Fruit fly (Drosophila melanogaster) whole organism, embryonic: ENCODE results near the gene Cyp4g15.
A peak's percentile ranks its signal among the peaks of the same experiment; 100 is the strongest.

Source experiments
- Abd-B ChIP-seq: fragments of 200-800 bp; sonication (Bioruptor generic); optimal IDR thresholded peaks from 2 replicates; lab custom pipeline; 2018; ENCODE audit warnings: missing biosample characterization, mild to moderate bottlenecking, missing genetic modification characterization, moderate library complexity
- Asciz ChIP-seq: fragments of 200-800 bp; sonication (Bioruptor generic); optimal IDR thresholded peaks from 2 replicates; lab custom pipeline; 2017; ENCODE audit warnings: missing biosample characterization, mild to moderate bottlenecking, missing genetic modification characterization, missing genetic modification reagents
- Atf-2 ChIP-seq: fragments of 200-800 bp; sonication (Bioruptor generic); optimal IDR thresholded peaks from 2 replicates; lab custom pipeline; 2016; ENCODE audit warnings: missing biosample characterization, missing genetic modification characterization
- Atf3 ChIP-seq: fragments of 200-800 bp; sonication (Bioruptor generic); optimal IDR thresholded peaks from 3 replicates; lab custom pipeline; 2016; ENCODE audit warnings: missing biosample characterization, missing genetic modification characterization
- Atf6 ChIP-seq: fragments of 200-800 bp; sonication (Bioruptor generic); IDR thresholded peaks from 2 replicates; pipeline ENCODE4 v1.3.6; 2022; ENCODE audit warnings: missing biosample characterization, missing genetic modification characterization
- BtbVII ChIP-seq: fragments of 200-800 bp; sonication (Bioruptor generic); optimal IDR thresholded peaks from 3 replicates; lab custom pipeline; 2017; ENCODE audit warnings: missing biosample characterization, mild to moderate bottlenecking, missing genetic modification characterization
- C15 ChIP-seq: fragments of 200-800 bp; sonication (Bioruptor generic); IDR thresholded peaks from 3 replicates; pipeline ENCODE4 v1.3.6; 2022; ENCODE audit warnings: missing biosample characterization, missing genetic modification characterization
- CG10366 ChIP-seq: fragments of 200-800 bp; sonication (Bioruptor generic); IDR thresholded peaks from 2 replicates; pipeline ENCODE4 v1.3.6; 2022; ENCODE audit warnings: missing biosample characterization, missing genetic modification characterization
- CG12071 ChIP-seq: fragments of 200-800 bp; sonication (Bioruptor generic); optimal IDR thresholded peaks from 3 replicates; lab custom pipeline; 2018; ENCODE audit warnings: missing biosample characterization, mild to moderate bottlenecking, missing genetic modification characterization
- CG12744 ChIP-seq: fragments of 200-800 bp; sonication (Bioruptor generic); optimal IDR thresholded peaks from 2 replicates; lab custom pipeline; 2016; ENCODE audit warnings: missing biosample characterization, missing genetic modification characterization
- CG12942 ChIP-seq: fragments of 200-800 bp; sonication (Bioruptor generic); optimal IDR thresholded peaks from 3 replicates; lab custom pipeline; 2016; ENCODE audit warnings: missing biosample characterization, missing genetic modification characterization
- CG13624 ChIP-seq: fragments of 200-800 bp; sonication (Bioruptor generic); optimal IDR thresholded peaks from 2 replicates; lab custom pipeline; 2016; ENCODE audit warnings: missing biosample characterization, missing genetic modification characterization
- CG14965 ChIP-seq: fragments of 200-800 bp; sonication (Bioruptor generic); optimal IDR thresholded peaks from 2 replicates; lab custom pipeline; 2016; ENCODE audit warnings: missing biosample characterization, missing genetic modification characterization, borderline replicate concordance
- CG15073 ChIP-seq: fragments of 200-800 bp; sonication (Bioruptor generic); optimal IDR thresholded peaks from 2 replicates; lab custom pipeline; 2016; ENCODE audit warnings: missing biosample characterization, missing genetic modification characterization
- CG15696 ChIP-seq: fragments of 200-800 bp; sonication (Bioruptor generic); optimal IDR thresholded peaks from 2 replicates; lab custom pipeline; 2019; ENCODE audit warnings: missing biosample characterization, mild to moderate bottlenecking, missing genetic modification characterization, moderate library complexity
- CG2116 ChIP-seq: fragments of 200-800 bp; sonication (Bioruptor generic); optimal IDR thresholded peaks from 3 replicates; lab custom pipeline; 2018; ENCODE audit warnings: missing biosample characterization, mild to moderate bottlenecking, missing genetic modification characterization
- CG31365 ChIP-seq: fragments of 200-800 bp; sonication (Bioruptor generic); optimal IDR thresholded peaks from 2 replicates; lab custom pipeline; 2018; ENCODE audit warnings: missing biosample characterization, mild to moderate bottlenecking, missing genetic modification characterization
- CG33557 ChIP-seq: fragments of 200-800 bp; sonication (Bioruptor generic); optimal IDR thresholded peaks from 2 replicates; lab custom pipeline; 2019; ENCODE audit warnings: missing biosample characterization, mild to moderate bottlenecking, missing genetic modification characterization, moderate library complexity
- CG3407 ChIP-seq: fragments of 200-800 bp; sonication (Bioruptor generic); optimal IDR thresholded peaks from 2 replicates; lab custom pipeline; 2018; ENCODE audit warnings: missing biosample characterization, mild to moderate bottlenecking, missing genetic modification characterization
- CG3726 ChIP-seq: fragments of 200-800 bp; sonication (Bioruptor generic); IDR thresholded peaks from 3 replicates; pipeline ENCODE4, ENCODE4 v1.3.6; 2022; ENCODE audit warnings: missing biosample characterization, missing genetic modification characterization
- CG5180 ChIP-seq: fragments of 200-800 bp; sonication (Bioruptor generic); optimal IDR thresholded peaks from 3 replicates; lab custom pipeline; 2017; ENCODE audit warnings: missing biosample characterization, missing genetic modification characterization, mild to moderate bottlenecking, moderate library complexity, missing genetic modification reagents
- CG6272 ChIP-seq: fragments of 200-800 bp; sonication (Bioruptor generic); IDR thresholded peaks from 2 replicates; pipeline ENCODE4 v1.3.6; 2022; ENCODE audit warnings: missing biosample characterization, missing genetic modification characterization
- CG6654 ChIP-seq: fragments of 200-800 bp; sonication (Bioruptor generic); optimal IDR thresholded peaks from 2 replicates; lab custom pipeline; 2017; ENCODE audit warnings: missing biosample characterization, mild to moderate bottlenecking, missing genetic modification characterization
- CG6689 ChIP-seq: fragments of 200-800 bp; sonication (Bioruptor generic); IDR thresholded peaks from 2 replicates; pipeline ENCODE4 v1.3.6; 2022; ENCODE audit warnings: missing biosample characterization, missing genetic modification characterization
- CG9727 ChIP-seq: fragments of 200-800 bp; sonication (Bioruptor generic); optimal IDR thresholded peaks from 3 replicates; lab custom pipeline; 2017; ENCODE audit warnings: missing biosample characterization, mild to moderate bottlenecking, missing genetic modification characterization
- CG9817 ChIP-seq: fragments of 200-800 bp; sonication (Bioruptor generic); optimal IDR thresholded peaks from 2 replicates; lab custom pipeline; 2018; ENCODE audit warnings: missing biosample characterization, mild to moderate bottlenecking, missing genetic modification characterization, moderate library complexity
- Camta ChIP-seq: fragments of 200-800 bp; sonication (Bioruptor generic); optimal IDR thresholded peaks from 2 replicates; lab custom pipeline; 2016; ENCODE audit warnings: missing biosample characterization, missing genetic modification characterization
- CrebB ChIP-seq: fragments of 200-800 bp; sonication (Bioruptor generic); optimal IDR thresholded peaks from 3 replicates; lab custom pipeline; 2018; ENCODE audit warnings: missing biosample characterization, mild to moderate bottlenecking, missing genetic modification characterization
- E2f2 ChIP-seq: fragments of 200-800 bp; sonication (Bioruptor generic); IDR thresholded peaks from 2 replicates; pipeline ENCODE4 v1.3.6; 2022; ENCODE audit warnings: missing biosample characterization, missing genetic modification characterization
- HHEX ChIP-seq: fragments of 200-800 bp; sonication (Bioruptor generic); optimal IDR thresholded peaks from 3 replicates; lab custom pipeline; 2017; ENCODE audit warnings: missing biosample characterization, mild to moderate bottlenecking, missing genetic modification characterization, missing genetic modification reagents
- Sin3A ChIP-seq: fragments of >200 bp; optimal IDR thresholded peaks from 2 replicates; lab custom pipeline; 2018
- Taf1 ChIP-seq: fragments of 200-800 bp; sonication (Bioruptor generic); IDR thresholded peaks from 2 replicates; pipeline ENCODE4 v1.3.6; 2022; ENCODE audit warnings: missing biosample characterization, missing genetic modification characterization
- ara ChIP-seq: fragments of 200-800 bp; sonication (Bioruptor generic); IDR thresholded peaks from 2 replicates; pipeline ENCODE4 v1.3.6; 2022; ENCODE audit warnings: missing biosample characterization, missing genetic modification characterization
- cad ChIP-seq: fragments of >200 bp; optimal IDR thresholded peaks from 2 replicates; lab custom pipeline; 2017; ENCODE audit warnings: missing biosample characterization, missing genetic modification characterization
- chinmo ChIP-seq: fragments of 200-800 bp; sonication (Bioruptor generic); IDR thresholded peaks from 4 replicates; pipeline ENCODE4 v1.3.6; 2022; ENCODE audit warnings: missing biosample characterization, missing genetic modification characterization; ENCODE audit not compliant: partially characterized antibody
- dati ChIP-seq: fragments of 200-800 bp; sonication (Bioruptor generic); IDR thresholded peaks from 2 replicates; pipeline ENCODE4 v1.3.6; 2022; ENCODE audit warnings: missing biosample characterization, missing genetic modification characterization
- dimm ChIP-seq: fragments of 200-800 bp; sonication (Bioruptor generic); IDR thresholded peaks from 2 replicates; pipeline ENCODE4 v1.3.6; 2022; ENCODE audit warnings: missing biosample characterization, missing genetic modification characterization
- dmrt11E ChIP-seq: fragments of 200-800 bp; sonication (Bioruptor generic); optimal IDR thresholded peaks from 3 replicates; lab custom pipeline; 2018; ENCODE audit warnings: missing biosample characterization, mild to moderate bottlenecking, missing genetic modification characterization, moderate library complexity
- ewg ChIP-seq: fragments of 200-800 bp; sonication (Bioruptor generic); optimal IDR thresholded peaks from 3 replicates; lab custom pipeline; 2017; ENCODE audit warnings: mild to moderate bottlenecking, missing biosample characterization, missing genetic modification reagents, missing genetic modification characterization
- gcm ChIP-seq: fragments of 200-800 bp; sonication (Bioruptor generic); optimal IDR thresholded peaks from 2 replicates; lab custom pipeline; 2019; ENCODE audit warnings: missing biosample characterization, mild to moderate bottlenecking, missing genetic modification characterization, moderate library complexity
- gro ChIP-seq: fragments of 200-800 bp; sonication (Bioruptor generic); optimal IDR thresholded peaks from 2 replicates; lab custom pipeline; 2016; ENCODE audit warnings: missing biosample characterization, missing genetic modification characterization
- hb ChIP-seq: fragments of 200-800 bp; sonication (Bioruptor generic); IDR thresholded peaks from 3 replicates; pipeline ENCODE4 v1.3.6; 2022; ENCODE audit warnings: missing biosample characterization, missing genetic modification characterization; ENCODE audit not compliant: partially characterized antibody
- kah ChIP-seq: fragments of 200-800 bp; sonication (Bioruptor generic); optimal IDR thresholded peaks from 2 replicates; lab custom pipeline; 2018; ENCODE audit warnings: missing biosample characterization, mild to moderate bottlenecking, missing genetic modification characterization
- maf-S ChIP-seq: fragments of 200-800 bp; sonication (Bioruptor generic); optimal IDR thresholded peaks from 2 replicates; lab custom pipeline; 2016; ENCODE audit warnings: missing biosample characterization, missing genetic modification characterization
- peb ChIP-seq: fragments of 200-800 bp; sonication (Bioruptor generic); IDR thresholded peaks from 2 replicates; pipeline ENCODE4 v1.3.6; 2022; ENCODE audit warnings: missing biosample characterization, missing genetic modification characterization
- ranshi ChIP-seq: fragments of 200-800 bp; sonication (Bioruptor generic); IDR thresholded peaks from 2 replicates; pipeline ENCODE4 v1.3.6; 2022; ENCODE audit warnings: missing biosample characterization, missing genetic modification characterization
- run ChIP-seq: fragments of 200-800 bp; sonication (Bioruptor generic); optimal IDR thresholded peaks from 3 replicates; lab custom pipeline; 2018; ENCODE audit warnings: missing biosample characterization, mild to moderate bottlenecking, missing genetic modification characterization
- stwl ChIP-seq: fragments of 200-800 bp; sonication (Bioruptor generic); optimal IDR thresholded peaks from 3 replicates; lab custom pipeline; 2018; ENCODE audit warnings: missing biosample characterization, mild to moderate bottlenecking, missing genetic modification characterization, moderate library complexity
- toy ChIP-seq: fragments of 200-800 bp; sonication (Bioruptor generic); IDR thresholded peaks from 2 replicates; pipeline ENCODE4 v1.3.6; 2022; ENCODE audit warnings: missing biosample characterization, missing genetic modification characterization
- trh ChIP-seq: fragments of 200-800 bp; sonication (Bioruptor generic); optimal IDR thresholded peaks from 2 replicates; lab custom pipeline; 2016; ENCODE audit warnings: missing biosample characterization, missing genetic modification characterization
- zen2 ChIP-seq: fragments of 200-800 bp; sonication (Bioruptor generic); IDR thresholded peaks from 3 replicates; pipeline ENCODE4 v1.3.6; 2022; ENCODE audit warnings: missing biosample characterization, missing genetic modification characterization; ENCODE audit not compliant: partially characterized antibody
- zfh2 ChIP-seq: fragments of 200-800 bp; sonication (Bioruptor generic); optimal IDR thresholded peaks from 2 replicates; lab custom pipeline; 2016; ENCODE audit warnings: missing biosample characterization, missing genetic modification characterization

Gene Cyp4g15

dm6 chrX:11427282-11427689 lies 49.6 kb upstream of the Cyp4g15 start (continued):
- TF ChIP-seq gcm (GFP tag; lab: Kevin White, UChicago), result peak; percentile 14
- no peak for TF ChIP-seq ara (GFP tag; lab: Robert Waterston, UW)
- TF ChIP-seq Atf3, result no peak
- TF ChIP-seq CG12071 (GFP tag; lab: Kevin White, UChicago), result peak; percentile 56
- no peak for TF ChIP-seq stwl (tag; lab: Kevin White, UChicago)
- no peak for TF ChIP-seq toy (GFP tag; lab: Robert Waterston, UW)
- no peak for TF ChIP-seq CG6272
- TF ChIP-seq C15, result no peak
- no peak for TF ChIP-seq kah (GFP tag; lab: Kevin White, UChicago)
- TF ChIP-seq CG9817 (tag; lab: Kevin White, UChicago), result peak; percentile 9
- TF ChIP-seq CG5180 (GFP tag; lab: Kevin White, UChicago), result peak; percentile 50
- no peak for TF ChIP-seq E2f2 (GFP tag; lab: Robert Waterston, UW)
- no peak for TF ChIP-seq Atf-2 (GFP tag; lab: Kevin White, UChicago)
- no peak for TF ChIP-seq Abd-B (GFP tag; lab: Kevin White, UChicago)
- no peak for TF ChIP-seq CG3726
- TF ChIP-seq zen2 (GFP tag; lab: Robert Waterston, UW), result no peak
- TF ChIP-seq Atf6, result 0 out of 2 replicates have a peak, but pooled peaks have one; percentile 36
- peak; percentile 20 for TF ChIP-seq CG9727 (GFP tag; lab: Kevin White, UChicago)
- no peak for TF ChIP-seq Camta
- no peak for TF ChIP-seq hb (GFP tag; lab: Robert Waterston, UW)
- no peak for TF ChIP-seq CG2116 (GFP tag; lab: Kevin White, UChicago)
- peak; percentile 67 for TF ChIP-seq BtbVII (GFP tag; lab: Kevin White, UChicago)
- TF ChIP-seq cad (GFP tag; lab: Kevin White, UChicago), result no peak
- TF ChIP-seq ranshi (GFP tag; lab: Robert Waterston, UW), result no peak; the same call in 1 of the 2 replicates
- no peak for TF ChIP-seq CG10366 (GFP tag; lab: Robert Waterston, UW)
- no peak for TF ChIP-seq Taf1 (GFP tag; lab: Robert Waterston, UW)
- peak; percentile 67 for TF ChIP-seq Asciz (GFP tag; lab: Kevin White, UChicago)
- TF ChIP-seq maf-S (GFP tag; lab: Kevin White, UChicago), result no peak
- no peak for TF ChIP-seq run
- TF ChIP-seq CrebB (tag; lab: Kevin White, UChicago), result no peak
- no peak for TF ChIP-seq dati (GFP tag; lab: Robert Waterston, UW)
- peak; percentile 66 for TF ChIP-seq HHEX (GFP tag; lab: Kevin White, UChicago)
- TF ChIP-seq trh (GFP tag; lab: Kevin White, UChicago), result no peak
- no peak for TF ChIP-seq peb
- peak; percentile 31 for TF ChIP-seq CG31365
- TF ChIP-seq gro (GFP tag; lab: Kevin White, UChicago), result no peak
- peak; percentile 20 for TF ChIP-seq CG15696 (tag; lab: Kevin White, UChicago)
- peak; percentile 9 for TF ChIP-seq CG13624 (GFP tag; lab: Kevin White, UChicago)
- no peak for TF ChIP-seq ewg (GFP tag; lab: Kevin White, UChicago)
- no peak for TF ChIP-seq CG6689 (GFP tag; lab: Robert Waterston, UW)
- no peak for TF ChIP-seq CG12744 (GFP tag; lab: Kevin White, UChicago)
- TF ChIP-seq chinmo (GFP tag; lab: Robert Waterston, UW), result peak; percentile 94
- no peak for TF ChIP-seq zfh2
- no peak for TF ChIP-seq CG14965 (GFP tag; lab: Kevin White, UChicago)
- no peak for TF ChIP-seq CG6654
- TF ChIP-seq dimm (GFP tag; lab: Robert Waterston, UW), result no peak
- TF ChIP-seq CG15073 (GFP tag; lab: Kevin White, UChicago), result no peak
- TF ChIP-seq CG12942 (GFP tag; lab: Kevin White, UChicago), result no peak
- no peak for TF ChIP-seq Sin3A (lab: Kevin White, UChicago)
- TF ChIP-seq dmrt11E (tag; lab: Kevin White, UChicago), result peak; percentile 21
- TF ChIP-seq CG33557 (GFP tag; lab: Kevin White, UChicago), result peak; percentile 46
- peak; percentile 41 for TF ChIP-seq CG3407
